Fruit fly (Drosophila melanogaster) whole organism, embryonic: ENCODE data around the gene CG15728.

ENCODE experiments used
- Adf1 ChIP-seq: fragments of 200-800 bp; sonication (Bioruptor generic); IDR thresholded peaks from 2 replicates; pipeline ENCODE4 v1.3.6; 2022; ENCODE audit warnings: missing biosample characterization, missing genetic modification characterization
- CG10147 ChIP-seq: fragments of 200-800 bp; sonication (Bioruptor generic); optimal IDR thresholded peaks from 2 replicates; lab custom pipeline; 2019; ENCODE audit warnings: missing biosample characterization, mild to moderate bottlenecking, missing genetic modification characterization, moderate library complexity
- CG10209 ChIP-seq: fragments of 200-800 bp; sonication (Bioruptor generic); optimal IDR thresholded peaks from 3 replicates; lab custom pipeline; 2017; ENCODE audit warnings: missing biosample characterization, mild to moderate bottlenecking, missing genetic modification characterization, missing genetic modification reagents
- CG1024 ChIP-seq: fragments of 200-800 bp; sonication (Bioruptor generic); IDR thresholded peaks from 2 replicates; pipeline ENCODE4 v1.3.6; 2022; ENCODE audit warnings: missing biosample characterization, missing genetic modification characterization
- CG10654 ChIP-seq: fragments of 200-800 bp; sonication (Bioruptor generic); optimal IDR thresholded peaks from 2 replicates; lab custom pipeline; 2016; ENCODE audit warnings: missing biosample characterization, missing genetic modification characterization
- CG11723 ChIP-seq: fragments of 200-800 bp; sonication (Bioruptor generic); optimal IDR thresholded peaks from 2 replicates; lab custom pipeline; 2017; ENCODE audit warnings: missing biosample characterization, mild to moderate bottlenecking, missing genetic modification characterization
- CG13296 ChIP-seq: fragments of 200-800 bp; sonication (Bioruptor generic); optimal IDR thresholded peaks from 3 replicates; lab custom pipeline; 2018; ENCODE audit warnings: missing biosample characterization, mild to moderate bottlenecking, missing genetic modification characterization
- CG14965 ChIP-seq: fragments of 200-800 bp; sonication (Bioruptor generic); optimal IDR thresholded peaks from 2 replicates; lab custom pipeline; 2016; ENCODE audit warnings: missing biosample characterization, missing genetic modification characterization, borderline replicate concordance
- CG15601 ChIP-seq: fragments of 200-800 bp; sonication (Bioruptor generic); optimal IDR thresholded peaks from 3 replicates; lab custom pipeline; 2019; ENCODE audit warnings: missing biosample characterization, mild to moderate bottlenecking, missing genetic modification characterization, moderate library complexity
- CG1647 ChIP-seq: fragments of 200-800 bp; sonication (Bioruptor generic); optimal IDR thresholded peaks from 3 replicates; lab custom pipeline; 2016; ENCODE audit warnings: missing biosample characterization, missing genetic modification characterization
- CG16863 ChIP-seq: fragments of 200-800 bp; sonication (Bioruptor generic); optimal IDR thresholded peaks from 3 replicates; lab custom pipeline; 2016; ENCODE audit warnings: missing biosample characterization, missing genetic modification characterization
- CG17829 ChIP-seq: fragments of 200-800 bp; optimal IDR thresholded peaks from 2 replicates; lab custom pipeline; 2019; ENCODE audit warnings: missing biosample characterization, mild to moderate bottlenecking, missing genetic modification characterization, moderate library complexity
- CG30431 ChIP-seq: fragments of 200-800 bp; sonication (Bioruptor generic); optimal IDR thresholded peaks from 2 replicates; lab custom pipeline; 2017; ENCODE audit warnings: missing biosample characterization, missing genetic modification characterization
- CG31365 ChIP-seq: fragments of 200-800 bp; sonication (Bioruptor generic); optimal IDR thresholded peaks from 2 replicates; lab custom pipeline; 2018; ENCODE audit warnings: missing biosample characterization, mild to moderate bottlenecking, missing genetic modification characterization
- CG32772 ChIP-seq: fragments of 200-800 bp; sonication (Bioruptor generic); IDR thresholded peaks from 2 replicates; pipeline ENCODE4 v1.3.6; 2022; ENCODE audit warnings: missing biosample characterization, missing genetic modification characterization
- CG4282 ChIP-seq: fragments of 200-800 bp; sonication (Bioruptor generic); optimal IDR thresholded peaks from 2 replicates; lab custom pipeline; 2016; ENCODE audit warnings: missing biosample characterization, missing genetic modification characterization
- CG7786 ChIP-seq: fragments of 200-800 bp; sonication (Bioruptor generic); optimal IDR thresholded peaks from 2 replicates; lab custom pipeline; 2016; ENCODE audit warnings: missing biosample characterization, missing genetic modification characterization
- CG7987 ChIP-seq: fragments of 200-800 bp; sonication (Bioruptor generic); optimal IDR thresholded peaks from 2 replicates; lab custom pipeline; 2018; ENCODE audit warnings: missing biosample characterization, mild to moderate bottlenecking, missing genetic modification characterization, moderate library complexity
- CG8359 ChIP-seq: fragments of 200-800 bp; sonication (Bioruptor generic); optimal IDR thresholded peaks from 2 replicates; lab custom pipeline; 2017; ENCODE audit warnings: missing biosample characterization, mild to moderate bottlenecking, missing genetic modification characterization, borderline replicate concordance
- CG9817 ChIP-seq: fragments of 200-800 bp; sonication (Bioruptor generic); optimal IDR thresholded peaks from 2 replicates; lab custom pipeline; 2018; ENCODE audit warnings: missing biosample characterization, mild to moderate bottlenecking, missing genetic modification characterization, moderate library complexity
- CG9876 ChIP-seq: fragments of 200-800 bp; sonication (Bioruptor generic); optimal IDR thresholded peaks from 2 replicates; lab custom pipeline; 2016; ENCODE audit warnings: missing biosample characterization, missing genetic modification characterization
- CrebB ChIP-seq: fragments of 200-800 bp; sonication (Bioruptor generic); optimal IDR thresholded peaks from 3 replicates; lab custom pipeline; 2018; ENCODE audit warnings: missing biosample characterization, mild to moderate bottlenecking, missing genetic modification characterization
- D19B ChIP-seq: fragments of 200-800 bp; sonication (Bioruptor generic); optimal IDR thresholded peaks from 2 replicates; lab custom pipeline; 2017; ENCODE audit warnings: missing biosample characterization, mild to moderate bottlenecking, missing genetic modification characterization
- Deaf1 ChIP-seq: fragments of 200-800 bp; optimal IDR thresholded peaks from 3 replicates; lab custom pipeline; 2019; ENCODE audit warnings: missing biosample characterization, mild to moderate bottlenecking, missing genetic modification characterization, moderate library complexity
- Dll ChIP-seq: fragments of 200-800 bp; sonication (Bioruptor generic); IDR thresholded peaks from 4 replicates; pipeline ENCODE4 v1.3.6; 2022; ENCODE audit warnings: missing biosample characterization, missing genetic modification characterization; ENCODE audit not compliant: partially characterized antibody
- HLH4C ChIP-seq: fragments of 200-800 bp; sonication (Bioruptor generic); IDR thresholded peaks from 3 replicates; pipeline ENCODE4 v1.3.6; 2022; ENCODE audit warnings: missing biosample characterization, missing genetic modification characterization; ENCODE audit not compliant: partially characterized antibody
- Max ChIP-seq: fragments of 200-800 bp; sonication (Bioruptor generic); optimal IDR thresholded peaks from 2 replicates; lab custom pipeline; 2016; ENCODE audit warnings: missing biosample characterization, mild to moderate bottlenecking, missing genetic modification characterization
- Sry-β ChIP-seq: fragments of 200-800 bp; sonication (Bioruptor generic); optimal IDR thresholded peaks from 2 replicates; lab custom pipeline; 2018; ENCODE audit warnings: missing biosample characterization, mild to moderate bottlenecking, missing genetic modification characterization, moderate library complexity
- Vsx1 ChIP-seq: fragments of 200-800 bp; sonication (Bioruptor generic); optimal IDR thresholded peaks from 2 replicates; lab custom pipeline; 2017; ENCODE audit warnings: missing biosample characterization, mild to moderate bottlenecking, missing genetic modification characterization, missing genetic modification reagents
- ab ChIP-seq: fragments of 200-800 bp; sonication (Bioruptor generic); optimal IDR thresholded peaks from 2 replicates; lab custom pipeline; 2016; ENCODE audit warnings: missing biosample characterization, missing genetic modification characterization
- cato ChIP-seq: fragments of 200-800 bp; sonication (Bioruptor generic); optimal IDR thresholded peaks from 2 replicates; lab custom pipeline; 2016; ENCODE audit warnings: missing biosample characterization, missing genetic modification characterization, borderline replicate concordance
- caup ChIP-seq: fragments of 200-800 bp; sonication (Bioruptor generic); optimal IDR thresholded peaks from 3 replicates; lab custom pipeline; 2017; ENCODE audit warnings: missing biosample characterization, mild to moderate bottlenecking, missing genetic modification characterization, moderate library complexity; ENCODE audit not compliant: severe bottlenecking
- fd3F ChIP-seq: fragments of 200-800 bp; sonication (Bioruptor generic); optimal IDR thresholded peaks from 2 replicates; lab custom pipeline; 2018; ENCODE audit warnings: missing biosample characterization, mild to moderate bottlenecking, missing genetic modification characterization, moderate library complexity
- h ChIP-seq: fragments of >200 bp; optimal IDR thresholded peaks from 2 replicates; lab custom pipeline; 2017
- jigr1 ChIP-seq: fragments of 200-800 bp; sonication (Bioruptor generic); IDR thresholded peaks from 3 replicates; pipeline ENCODE4 v1.3.6; 2022; ENCODE audit warnings: missing biosample characterization, missing genetic modification characterization
- jumu ChIP-seq: fragments of 200-800 bp; sonication (Bioruptor generic); optimal IDR thresholded peaks from 3 replicates; lab custom pipeline; 2016; ENCODE audit warnings: missing biosample characterization, missing genetic modification characterization
- lmd ChIP-seq: fragments of 200-800 bp; sonication (Bioruptor generic); IDR thresholded peaks from 2 replicates; pipeline ENCODE4 v1.3.6; 2022; ENCODE audit warnings: missing biosample characterization, missing genetic modification characterization
- lola ChIP-seq, 3 experiments: fragments of >200 bp in 2 of 3; fragments of 200-800 bp in 1 of 3; sonication (Bioruptor generic) in 1 of 3; optimal IDR thresholded peaks; 2 replicates each; lab custom pipeline; 2017 to 2019; ENCODE audit warnings: missing biosample characterization in 3 of 3, missing genetic modification characterization in 3 of 3, mild to moderate bottlenecking in 1 of 3, moderate library complexity in 1 of 3
- nau ChIP-seq: fragments of 200-800 bp; sonication (Bioruptor generic); optimal IDR thresholded peaks from 3 replicates; lab custom pipeline; 2017; ENCODE audit warnings: missing biosample characterization, mild to moderate bottlenecking, missing genetic modification characterization, missing genetic modification reagents
- onecut ChIP-seq: fragments of 200-800 bp; sonication (Bioruptor generic); IDR thresholded peaks from 2 replicates; pipeline ENCODE4 v1.3.6; 2022; ENCODE audit warnings: missing biosample characterization, missing genetic modification characterization
- sisA ChIP-seq: fragments of 200-800 bp; sonication (Bioruptor generic); IDR thresholded peaks from 2 replicates; pipeline ENCODE4 v1.3.6; 2022; ENCODE audit warnings: missing biosample characterization, missing genetic modification characterization
- slou ChIP-seq: fragments of 200-800 bp; sonication (Bioruptor generic); optimal IDR thresholded peaks from 3 replicates; lab custom pipeline; 2016; ENCODE audit warnings: missing biosample characterization, missing genetic modification characterization
- sna ChIP-seq: fragments of 200-800 bp; sonication (Bioruptor generic); IDR thresholded peaks from 2 replicates; pipeline ENCODE4 v1.3.6; 2022; ENCODE audit warnings: missing biosample characterization, missing genetic modification characterization; ENCODE audit not compliant: partially characterized antibody
- sob ChIP-seq: fragments of 200-800 bp; sonication (Bioruptor generic); IDR thresholded peaks from 2 replicates; pipeline ENCODE4 v1.3.6; 2022; ENCODE audit warnings: missing biosample characterization, missing genetic modification characterization
- sqz ChIP-seq: fragments of 200-800 bp; sonication (Bioruptor generic); optimal IDR thresholded peaks from 3 replicates; lab custom pipeline; 2018; ENCODE audit warnings: missing biosample characterization, mild to moderate bottlenecking, missing genetic modification characterization
- tgo ChIP-seq: fragments of 200-800 bp; sonication (Bioruptor generic); IDR thresholded peaks from 3 replicates; pipeline ENCODE4 v1.3.6; 2022; ENCODE audit warnings: missing biosample characterization, missing genetic modification characterization
- zf30C ChIP-seq: fragments of 200-800 bp; sonication (Bioruptor generic); optimal IDR thresholded peaks from 3 replicates; lab custom pipeline; 2018; ENCODE audit warnings: missing biosample characterization, mild to moderate bottlenecking, missing genetic modification characterization

The CG15728 gene

DNA sequence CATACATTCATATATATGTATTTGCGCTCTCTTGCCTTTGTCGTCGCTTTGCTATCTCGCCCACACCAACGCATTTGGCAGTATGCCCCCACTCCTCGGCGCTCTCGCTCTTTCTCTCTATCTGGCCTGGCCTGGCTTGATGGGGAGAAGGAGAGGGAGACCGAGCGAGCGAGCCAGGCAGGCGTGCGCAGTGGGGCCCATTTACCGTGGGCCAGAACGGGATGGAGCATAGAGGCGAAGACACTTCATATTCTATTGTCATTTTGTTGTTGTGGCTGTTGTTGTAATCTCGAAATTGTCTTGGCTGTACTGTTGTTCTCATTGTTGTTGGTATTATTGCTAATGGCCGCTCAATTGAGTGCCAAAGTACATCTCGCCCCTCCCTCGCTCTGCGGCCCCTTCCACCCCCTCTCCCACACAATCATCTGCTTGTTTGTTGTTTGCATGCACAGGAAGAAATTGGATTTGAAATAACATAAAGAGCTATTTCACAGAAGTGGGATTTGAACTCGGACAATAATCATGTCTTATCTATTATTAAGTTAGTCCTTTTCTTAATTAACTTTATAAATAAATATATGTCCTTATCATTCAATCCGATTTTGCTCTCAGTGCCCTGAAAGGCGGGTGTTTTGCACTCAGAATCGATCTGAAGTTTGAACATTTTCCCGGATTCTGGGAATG is 41.2 kb downstream of the CG15728 start (continued):
- no peak for TF ChIP-seq CG9876
- TF ChIP-seq Adf1 = peak; percentile 76
- peak; percentile 90 for TF ChIP-seq CG17829 (tag; lab: Kevin White, UChicago)
- TF ChIP-seq jigr1 = no peak; the same call in 2 of the 3 replicates
- peak; percentile 74 for TF ChIP-seq CG13296
- TF ChIP-seq Sry-β (GFP tag; lab: Kevin White, UChicago) = no peak
- peak in 1 of 3 experiments; percentile 88 for TF ChIP-seq lola (GFP tag; optimal IDR thresholded peaks at IDR 0.05; lab: Kevin White, UChicago)
- TF ChIP-seq cato (GFP tag; lab: Kevin White, UChicago) = peak; percentile 81
- peak; percentile 85 for TF ChIP-seq CG10147 (GFP tag; lab: Kevin White, UChicago)
- peak; percentile 81 for TF ChIP-seq onecut

DNA sequence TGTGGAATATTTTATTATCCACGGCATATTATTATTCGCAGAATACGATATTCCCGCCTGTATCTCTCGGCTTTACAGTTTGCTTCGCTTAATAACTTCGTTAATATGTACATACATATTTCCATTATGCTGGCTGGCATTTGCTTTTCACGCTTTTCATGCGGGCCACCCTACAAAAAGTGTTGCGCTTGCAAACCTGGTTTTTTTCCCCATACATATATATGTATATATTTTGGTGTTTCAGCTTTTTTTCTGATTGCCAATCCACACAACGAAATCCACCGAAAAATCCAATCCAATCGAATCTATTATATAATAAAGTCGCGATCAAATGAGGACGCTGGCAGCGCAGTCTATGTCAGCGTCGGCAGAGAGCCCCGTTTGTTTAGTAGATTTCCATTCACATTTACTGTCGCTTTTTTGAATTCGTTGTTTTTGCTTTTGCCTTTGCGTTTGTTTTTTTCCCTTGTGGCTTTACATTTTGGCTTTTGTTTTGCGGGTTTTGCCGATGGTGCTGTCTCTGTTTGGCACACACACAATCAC is 41.8 kb downstream of the CG15728 start:
- TF ChIP-seq Dll (GFP tag; lab: Robert Waterston, UW) (no peak), slou (no peak), CG13296 (no peak), Max (GFP tag; lab: Kevin White, UChicago) (no peak), CG32772 (GFP tag; lab: Robert Waterston, UW) (no peak), CG14965 (GFP tag; lab: Kevin White, UChicago) (no peak), fd3F (GFP tag; lab: Kevin White, UChicago) (no peak), CG30431 (GFP tag; lab: Kevin White, UChicago) (no peak), caup (no peak), CG31365 (tag; lab: Kevin White, UChicago) (no peak), CG8359 (GFP tag; lab: Kevin White, UChicago) (no peak), tgo (GFP tag; lab: Robert Waterston, UW) (no peak), sna (GFP tag; lab: Robert Waterston, UW) (no peak), h (lab: Kevin White, UChicago) (no peak), CG16863 (GFP tag; lab: Kevin White, UChicago) (no peak), sob (GFP tag; lab: Robert Waterston, UW) (no peak), CG1024 (no peak), ab (GFP tag; lab: Kevin White, UChicago) (no peak), onecut (no peak), D19B (peak; percentile 25), CG11723 (GFP tag; lab: Kevin White, UChicago) (no peak), sisA (GFP tag; lab: Robert Waterston, UW) (no peak), zf30C (GFP tag; lab: Kevin White, UChicago) (no peak), CG10654 (GFP tag; lab: Kevin White, UChicago) (no peak), Deaf1 (tag; lab: Kevin White, UChicago) (no peak), Vsx1 (GFP tag; lab: Kevin White, UChicago) (no peak), HLH4C (GFP tag; lab: Robert Waterston, UW) (no peak), CG17829 (tag; lab: Kevin White, UChicago) (no peak), CG1647 (GFP tag; lab: Kevin White, UChicago) (no peak), CG7987 (no peak), sqz (GFP tag; lab: Kevin White, UChicago) (no peak), jumu (GFP tag; lab: Kevin White, UChicago) (no peak), nau (GFP tag; lab: Kevin White, UChicago) (no peak), CG9817 (tag; lab: Kevin White, UChicago) (no peak), lmd (GFP tag; lab: Robert Waterston, UW) (no peak), Adf1 (peak; percentile 75), CG4282 (GFP tag; lab: Kevin White, UChicago) (no peak), CrebB (tag; lab: Kevin White, UChicago) (no peak), CG15601 (tag; lab: Kevin White, UChicago) (no peak), CG7786 (no peak), CG10209 (no peak)
